Worm (Caenorhabditis elegans) whole organism, L1 larva: ENCODE measurements around the gene srh-174.

Experiments used
- Y116A8C.19 ChIP-seq: sonication (generic microtip); optimal IDR thresholded peaks from 2 replicates; lab custom pipeline; 2016; ENCODE audit warnings: missing compliant biosample characterization, missing genetic modification characterization, borderline replicate concordance
- aly-2 ChIP-seq: fragments of 150-350 bp; optimal IDR thresholded peaks from 2 replicates; lab custom pipeline; 2014; ENCODE audit warnings: missing biosample characterization, missing genetic modification characterization
- ceh-63 ChIP-seq: fragments of 200-800 bp; sonication (Bioruptor generic); optimal IDR thresholded peaks from 2 replicates; lab custom pipeline; 2018; ENCODE audit warnings: mild to moderate bottlenecking, missing genetic modification characterization, missing compliant biosample characterization
- ceh-88 ChIP-seq: fragments of 200-800 bp; sonication (Bioruptor generic); IDR thresholded peaks from 2 replicates; pipeline ENCODE4 v1.3.6; 2022; ENCODE audit warnings: missing genetic modification characterization, missing compliant biosample characterization
- ces-1 ChIP-seq: fragments of 150-350 bp; optimal IDR thresholded peaks from 2 replicates; lab custom pipeline; 2014; ENCODE audit warnings: missing biosample characterization, missing genetic modification reagents, missing genetic modification characterization
- dpl-1 ChIP-seq, 3 experiments: fragments of 150-350 bp in 2 of 3; sonication (generic microtip) in 1 of 3; optimal IDR thresholded peaks; 2 replicates each; lab custom pipeline; 2014 to 2017; ENCODE audit warnings: missing biosample characterization in 3 of 3, missing genetic modification characterization in 3 of 3, missing genetic modification reagents in 3 of 3
- dsc-1 ChIP-seq: sonication (generic microtip); optimal IDR thresholded peaks from 2 replicates; lab custom pipeline; 2016; ENCODE audit warnings: mild to moderate bottlenecking, missing genetic modification characterization, missing compliant biosample characterization
- efl-1 ChIP-seq, 4 experiments: fragments of 150-350 bp; optimal IDR thresholded peaks in 3 of 4; peaks in 1 of 4; 1 replicate in 1 of 4; 2 replicates in 3 of 4; lab custom pipeline; 2014; ENCODE audit warnings: missing biosample characterization in 2 of 4, missing genetic modification characterization in 2 of 4, missing genetic modification reagents in 2 of 4
- efl-3 ChIP-seq: fragments of 200-800 bp; sonication (Bioruptor generic); optimal IDR thresholded peaks from 2 replicates; lab custom pipeline; 2018; ENCODE audit warnings: mild to moderate bottlenecking, missing genetic modification characterization, missing compliant biosample characterization
- egl-27 ChIP-seq, 2 experiments: fragments of 150-350 bp in 1 of 2; sonication (generic microtip); optimal IDR thresholded peaks; 3 replicates each; lab custom pipeline; 2017 to 2018; ENCODE audit warnings: missing biosample characterization in 2 of 2, missing genetic modification characterization in 2 of 2, missing genetic modification reagents in 2 of 2
- elt-3 ChIP-seq, 6 experiments: fragments of 150-350 bp in 1 of 6; sonication (generic microtip); optimal IDR thresholded peaks; 2 replicates each; lab custom pipeline; 2017 to 2018; ENCODE audit warnings: missing biosample characterization in 6 of 6, missing genetic modification characterization in 6 of 6, inconsistent platforms in 1 of 6
- fkh-4 ChIP-seq: sonication (generic microtip); optimal IDR thresholded peaks from 2 replicates; lab custom pipeline; 2016; ENCODE audit warnings: missing compliant biosample characterization, missing genetic modification characterization, borderline replicate concordance
- fos-1 ChIP-seq: fragments of 150-350 bp; optimal IDR thresholded peaks from 2 replicates; lab custom pipeline; 2014; ENCODE audit warnings: missing biosample characterization, missing genetic modification characterization
- hlh-4 ChIP-seq: sonication (generic microtip); optimal IDR thresholded peaks from 2 replicates; lab custom pipeline; 2016; ENCODE audit warnings: mild to moderate bottlenecking, missing genetic modification characterization, missing compliant biosample characterization
- irx-1 ChIP-seq: sonication (generic microtip); optimal IDR thresholded peaks from 2 replicates; lab custom pipeline; 2016; ENCODE audit warnings: missing genetic modification characterization, missing compliant biosample characterization
- isw-1 ChIP-seq: fragments of 200-800 bp; sonication (Bioruptor generic); IDR thresholded peaks from 2 replicates; pipeline ENCODE4 v1.3.6; 2022; ENCODE audit warnings: missing genetic modification characterization, missing compliant biosample characterization
- lin-35 ChIP-seq, 2 experiments: fragments of 150-350 bp; optimal IDR thresholded peaks; 2 replicates each; lab custom pipeline; 2014; ENCODE audit warnings: missing biosample characterization in 2 of 2, missing genetic modification characterization in 2 of 2, missing genetic modification reagents in 2 of 2
- lin-39 ChIP-seq: fragments of 150-350 bp; optimal IDR thresholded peaks from 2 replicates; lab custom pipeline; 2014; ENCODE audit warnings: missing biosample characterization, missing genetic modification reagents, missing genetic modification characterization
- lir-3 ChIP-seq: sonication (generic microtip); optimal IDR thresholded peaks from 2 replicates; lab custom pipeline; 2016; ENCODE audit warnings: mild to moderate bottlenecking, missing genetic modification characterization, moderate library complexity, missing compliant biosample characterization; ENCODE audit not compliant: poor library complexity
- nhr-12 ChIP-seq: sonication (generic microtip); optimal IDR thresholded peaks from 2 replicates; lab custom pipeline; 2017; ENCODE audit warnings: missing biosample characterization, missing genetic modification characterization
- nhr-28 ChIP-seq: fragments of 150-350 bp; optimal IDR thresholded peaks from 2 replicates; lab custom pipeline; 2014; ENCODE audit warnings: missing biosample characterization, missing genetic modification characterization
- nhr-47 ChIP-seq: sonication (generic microtip); optimal IDR thresholded peaks from 2 replicates; lab custom pipeline; 2016; ENCODE audit warnings: mild to moderate bottlenecking, missing genetic modification characterization, moderate library complexity, missing compliant biosample characterization
- nhr-71 ChIP-seq: sonication (generic microtip); optimal IDR thresholded peaks from 2 replicates; lab custom pipeline; 2016; ENCODE audit warnings: mild to moderate bottlenecking, missing genetic modification characterization, moderate library complexity, missing compliant biosample characterization
- nhr-84 ChIP-seq: sonication (generic microtip); optimal IDR thresholded peaks from 2 replicates; lab custom pipeline; 2017; ENCODE audit warnings: missing biosample characterization, missing genetic modification characterization
- nhr-85 ChIP-seq: sonication (generic microtip); peaks from one replicate; lab custom pipeline; 2016; ENCODE audit warnings: missing genetic modification characterization, inconsistent platforms, missing compliant biosample characterization
- rnt-1 ChIP-seq: sonication (generic microtip); optimal IDR thresholded peaks from 2 replicates; lab custom pipeline; 2016; ENCODE audit warnings: mild to moderate bottlenecking, missing genetic modification characterization, moderate library complexity, missing compliant biosample characterization
- skn-1 ChIP-seq: fragments of 150-350 bp; optimal IDR thresholded peaks from 2 replicates; lab custom pipeline; 2014; ENCODE audit warnings: missing biosample characterization, missing genetic modification characterization
- snpc-4 ChIP-seq: fragments of 150-350 bp; optimal IDR thresholded peaks from 2 replicates; lab custom pipeline; 2014; ENCODE audit warnings: missing biosample characterization, missing genetic modification characterization
- snu-23 ChIP-seq: sonication (generic microtip); optimal IDR thresholded peaks from 2 replicates; lab custom pipeline; 2016; ENCODE audit warnings: missing genetic modification characterization, missing compliant biosample characterization
- sox-4 ChIP-seq: sonication (generic microtip); optimal IDR thresholded peaks from 2 replicates; lab custom pipeline; 2016; ENCODE audit warnings: missing genetic modification characterization, missing compliant biosample characterization
- sptf-1 ChIP-seq: fragments of 150-350 bp; optimal IDR thresholded peaks from 2 replicates; lab custom pipeline; 2014; ENCODE audit warnings: missing biosample characterization, missing genetic modification characterization
- tbx-2 ChIP-seq: sonication (generic microtip); optimal IDR thresholded peaks from 2 replicates; lab custom pipeline; 2016; ENCODE audit warnings: missing genetic modification characterization, missing compliant biosample characterization
- unc-30 ChIP-seq: sonication (generic microtip); optimal IDR thresholded peaks from 2 replicates; lab custom pipeline; 2017; ENCODE audit warnings: missing biosample characterization, missing genetic modification characterization
- unc-62 ChIP-seq: fragments of 150-350 bp; optimal IDR thresholded peaks from 2 replicates; lab custom pipeline; 2014; ENCODE audit warnings: missing biosample characterization, missing genetic modification reagents, missing genetic modification characterization
- unc-86 ChIP-seq: sonication (generic microtip); optimal IDR thresholded peaks from 2 replicates; lab custom pipeline; 2016; ENCODE audit warnings: missing genetic modification characterization, missing compliant biosample characterization
- xbp-1 ChIP-seq: sonication (generic microtip); optimal IDR thresholded peaks from 2 replicates; lab custom pipeline; 2016; ENCODE audit warnings: missing genetic modification characterization, missing compliant biosample characterization
- zag-1 ChIP-seq: fragments of 150-350 bp; optimal IDR thresholded peaks from 2 replicates; lab custom pipeline; 2014; ENCODE audit warnings: missing biosample characterization, missing genetic modification characterization
- ztf-11 ChIP-seq, 2 experiments: sonication (generic microtip); optimal IDR thresholded peaks; 2 replicates each; lab custom pipeline; 2016 to 2017; ENCODE audit warnings: missing genetic modification characterization in 2 of 2, missing biosample characterization in 1 of 2, missing compliant biosample characterization in 1 of 2
- ztf-4 ChIP-seq: fragments of 150-350 bp; optimal IDR thresholded peaks from 2 replicates; lab custom pipeline; 2014; ENCODE audit warnings: missing biosample characterization, missing genetic modification characterization

The srh-174 gene

ce11 chrV:17178457-17178856, at the start of gene srh-174:
Gene srh-174 (plus strand): TSS chrV:17178757.
- TF ChIP-seq nhr-12 (tag; lab: Kevin White, UChicago) (no peak), irx-1 (tag; lab: Kevin White, UChicago) (no peak), nhr-85 (tag; lab: Kevin White, UChicago) (no peak), unc-30 (no peak), aly-2 (tag; lab: Kevin White, UChicago) (no peak), fos-1 (no peak), hlh-4 (tag; lab: Kevin White, UChicago) (peak; percentile 45), efl-3 (no peak)

ce11 chrV:17151292-17151691, 27.3 kb upstream of the srh-174 start:
- TF ChIP-seq ceh-63 (GFP tag; lab: Kevin White, UChicago) (no peak), lir-3 (tag; lab: Kevin White, UChicago) (no peak), fkh-4 (no peak), ceh-88 (GFP tag; lab: Robert Waterston, UW) (no peak), skn-1 (tag; lab: Kevin White, UChicago) (no peak), dpl-1 (GFP tag; optimal IDR thresholded peaks at IDR 0.05; lab: Kevin White, UChicago) (no peak), nhr-84 (tag; lab: Kevin White, UChicago) (no peak), tbx-2 (tag; lab: Kevin White, UChicago) (no peak), dsc-1 (tag; lab: Kevin White, UChicago) (no peak), elt-3 (tag; optimal IDR thresholded peaks at IDR 0.05; lab: Kevin White, UChicago) (no peak), snu-23 (GFP tag; lab: Kevin White, UChicago) (no peak), xbp-1 (tag; lab: Kevin White, UChicago) (no peak), Y116A8C.19 (tag; lab: Kevin White, UChicago) (no peak), unc-62 (GFP tag; lab: Kevin White, UChicago) (no peak), nhr-71 (no peak)

ce11 chrV:17154944-17155343, 23.6 kb upstream of the srh-174 start:
- no peak for TF ChIP-seq nhr-28 (tag; lab: Kevin White, UChicago)
- no peak for TF ChIP-seq ztf-4 (tag; lab: Kevin White, UChicago)
- TF ChIP-seq tbx-2 (tag; lab: Kevin White, UChicago), result no peak
- no peak for TF ChIP-seq egl-27 (tag; optimal IDR thresholded peaks at IDR 0.05; lab: Kevin White, UChicago)
- TF ChIP-seq snpc-4 (tag; lab: Kevin White, UChicago), result no peak
- TF ChIP-seq isw-1 (GFP tag; lab: Robert Waterston, UW), result no peak
- no peak for TF ChIP-seq fkh-4
- TF ChIP-seq rnt-1 (tag; lab: Kevin White, UChicago), result no peak
- no peak for TF ChIP-seq lin-39 (tag; lab: Kevin White, UChicago)
- TF ChIP-seq nhr-12 (tag; lab: Kevin White, UChicago), result no peak
- TF ChIP-seq ces-1 (GFP tag; lab: Kevin White, UChicago), result no peak
- no peak for TF ChIP-seq sox-4
- TF ChIP-seq unc-86, result no peak
- TF ChIP-seq ztf-11 (tag; optimal IDR thresholded peaks at IDR 0.05; lab: Kevin White, UChicago), result no peak
- TF ChIP-seq lin-35 (GFP tag; optimal IDR thresholded peaks at IDR 0.05; lab: Kevin White, UChicago), result no peak
- no peak for TF ChIP-seq nhr-47
- no peak for TF ChIP-seq sptf-1 (tag; lab: Kevin White, UChicago)

- peak in 1 of 2 experiments; percentile 81 for TF ChIP-seq efl-1 (optimal IDR thresholded peaks at IDR 0.05; lab: Kevin White, UChicago)
- TF ChIP-seq efl-1 (GFP tag; optimal IDR thresholded peaks at IDR 0.05 in 1 of 2; lab: Kevin White, UChicago), result peak in 1 of 2 experiments; percentile 93
- no peak for TF ChIP-seq zag-1 (tag; lab: Kevin White, UChicago)
These were observed 23.1 kb upstream of the srh-174 start, which contains the start of gene F40D4.17 for ce11 chrV:17155384-17155858. Gene F40D4.17 (minus strand): TSS chrV:17155434.
